Fruit fly (Drosophila melanogaster): ENCODE measurements around the gene gammaTub23C.

gammaTub23C gene

dm6 chr2L:2976829-2977228 lies 4.1 kb downstream of the gammaTub23C start, which contains the start of the genes CG9641 and CG3165 (continued):
- TF ChIP-seq CG5180 (GFP tag; optimal IDR thresholded peaks at IDR 0.05) (no peak), ash1 (GFP tag; optimal IDR thresholded peaks at IDR 0.05) (no peak), Hsf (GFP tag; optimal IDR thresholded peaks at IDR 0.05) (peak; percentile 91), CG8944 (GFP tag; optimal IDR thresholded peaks at IDR 0.05) (peak; percentile 91), salm (tag; optimal IDR thresholded peaks at IDR 0.05) (peak; percentile 21), gsb (GFP tag; IDR thresholded peaks at IDR 0.05) (peak; percentile 66; the same call in 1 of the 2 replicates), sens (GFP tag) (peak; percentile 98), CG3847 (GFP tag; IDR thresholded peaks at IDR 0.05) (peak; percentile 88), jing (GFP tag; optimal IDR thresholded peaks at IDR 0.05) (no peak), CG8924 (tag; optimal IDR thresholded peaks at IDR 0.05) (peak; percentile 82), dpn (GFP tag; optimal IDR thresholded peaks at IDR 0.05) (peak; percentile 92), CG10321 (GFP tag; IDR thresholded peaks at IDR 0.05) (peak; percentile 41; the same call in 1 of the 2 replicates), Hey (tag; optimal IDR thresholded peaks at IDR 0.05) (no peak), CG18476 (GFP tag; optimal IDR thresholded peaks at IDR 0.05) (peak; percentile 77), PHDP (tag; optimal IDR thresholded peaks at IDR 0.05) (no peak), maf-S (GFP tag; optimal IDR thresholded peaks at IDR 0.05) (peak; percentile 88), CG12769 (tag; optimal IDR thresholded peaks at IDR 0.05) (no peak), CG7963 (GFP tag; IDR thresholded peaks at IDR 0.05; ENCODE audit: partially characterized antibody) (peak; percentile 64), Taf1 (GFP tag; IDR thresholded peaks at IDR 0.05) (peak; percentile 58; the same call in 1 of the 2 replicates), CG6689 (GFP tag; IDR thresholded peaks at IDR 0.05) (peak; percentile 88), CG1529 (GFP tag; optimal IDR thresholded peaks at IDR 0.05) (no peak), Hand (GFP tag; optimal IDR thresholded peaks at IDR 0.05) (peak; percentile 50), CG9932 (GFP tag; IDR thresholded peaks at IDR 0.05) (peak; percentile 91), Ssrp (tag; optimal IDR thresholded peaks at IDR 0.05) (peak; percentile 79), slbo (GFP tag; IDR thresholded peaks at IDR 0.05) (peak; percentile 87), hb (GFP tag; IDR thresholded peaks at IDR 0.05; ENCODE audit: partially characterized antibody) (peak; percentile 94), CG14667 (GFP tag; IDR thresholded peaks at IDR 0.05) (peak; percentile 79), lola (GFP tag; optimal IDR thresholded peaks at IDR 0.05) (peak in 1 of 3 experiments; percentile 84), CG8388 (GFP tag; optimal IDR thresholded peaks at IDR 0.05) (peak; percentile 72), ci (GFP tag; IDR thresholded peaks at IDR 0.05) (peak; percentile 80), nau (GFP tag; optimal IDR thresholded peaks at IDR 0.05) (no peak), CG10267 (tag; optimal IDR thresholded peaks at IDR 0.05) (peak; percentile 99), CG7556 (GFP tag; optimal IDR thresholded peaks at IDR 0.05) (peak; percentile 79), Tbp (GFP tag; optimal IDR thresholded peaks at IDR 0.05) (no peak), CG10462 (GFP tag; optimal IDR thresholded peaks at IDR 0.05) (peak; percentile 70), p53 (GFP tag; optimal IDR thresholded peaks at IDR 0.05) (peak; percentile 72), CG12155 (GFP tag; optimal IDR thresholded peaks at IDR 0.05) (peak; percentile 86), Dbx (GFP tag; IDR thresholded peaks at IDR 0.05) (peak; percentile 86), CG2678 (tag; optimal IDR thresholded peaks at IDR 0.05) (no peak), B-H2 (GFP tag; optimal IDR thresholded peaks at IDR 0.05) (peak; percentile 91), Sox100B (GFP tag; optimal IDR thresholded peaks at IDR 0.05) (no peak), sima (GFP tag; optimal IDR thresholded peaks at IDR 0.05) (peak; percentile 10), CG16813 (GFP tag; IDR thresholded peaks at IDR 0.05; ENCODE audit: partially characterized antibody) (peak; percentile 97), CG8089 (GFP tag; optimal IDR thresholded peaks at IDR 0.05) (peak; percentile 74), zf30C (GFP tag; optimal IDR thresholded peaks at IDR 0.05) (no peak), jumu (GFP tag; optimal IDR thresholded peaks at IDR 0.05) (peak; percentile 90), pnt (GFP tag; optimal IDR thresholded peaks at IDR 0.05) (peak; percentile 90), D19A (tag; optimal IDR thresholded peaks at IDR 0.05) (no peak), CG4854 (GFP tag; optimal IDR thresholded peaks at IDR 0.05) (peak; percentile 78), fd64A (GFP tag; optimal IDR thresholded peaks at IDR 0.05) (peak; percentile 50), mam (GFP tag; optimal IDR thresholded peaks at IDR 0.05) (peak; percentile 94)
